Fruit fly (Drosophila melanogaster): ENCODE data around the gene CG7950.

The CG7950 gene

dm6 chr3R:30040879-30041278 is 15.8 kb upstream of the CG7950 start:
- TF ChIP-seq Lpt (GFP tag; optimal IDR thresholded peaks at IDR 0.05) (no peak), CG16779 (tag; optimal IDR thresholded peaks at IDR 0.05) (no peak), acj6 (GFP tag; optimal IDR thresholded peaks at IDR 0.05) (no peak), CG11294 (GFP tag; IDR thresholded peaks at IDR 0.05) (no peak), CG8319 (GFP tag; optimal IDR thresholded peaks at IDR 0.05) (no peak), OdsH (GFP tag; optimal IDR thresholded peaks at IDR 0.05) (no peak), CG3032 (tag; optimal IDR thresholded peaks at IDR 0.05) (no peak)

DNA sequence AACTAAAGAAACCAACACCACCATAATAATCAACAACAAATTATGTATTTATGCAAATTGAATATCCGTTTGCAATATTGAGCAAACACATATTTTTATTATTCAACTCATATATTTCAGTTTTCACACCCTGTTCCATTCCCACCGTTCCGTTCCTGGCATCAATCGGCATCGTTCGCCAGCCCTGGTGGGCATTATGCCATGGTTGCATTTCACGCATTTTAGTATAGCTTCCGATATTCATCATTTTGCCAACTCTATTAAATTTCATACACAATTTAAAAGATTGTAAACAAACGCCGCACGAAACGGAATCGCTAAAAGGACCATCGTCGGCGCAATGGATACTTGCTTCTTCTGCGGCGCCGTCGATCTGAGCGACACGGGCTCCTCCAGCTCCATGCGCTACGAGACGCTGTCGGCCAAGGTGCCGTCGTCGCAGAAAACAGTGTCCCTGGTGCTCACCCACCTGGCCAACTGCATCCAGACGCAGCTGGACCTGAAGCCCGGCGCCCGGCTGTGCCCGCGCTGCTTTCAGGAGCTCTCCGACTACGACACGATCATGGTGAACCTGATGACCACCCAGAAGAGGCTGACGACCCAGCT is 13.4 kb upstream of the CG7950 start, which contains the start of gene Sry-delta:
Sry-delta (plus strand) TSS at position 203 of the 606 bp plus-strand sequence.
- TF ChIP-seq Eip93F (GFP tag; optimal IDR thresholded peaks at IDR 0.05) (no peak), OdsH (GFP tag; optimal IDR thresholded peaks at IDR 0.05) (no peak), Sox15 (GFP tag; optimal IDR thresholded peaks at IDR 0.05) (peak; percentile 39), CG15336 (GFP tag; IDR thresholded peaks at IDR 0.05) (no peak), acj6 (GFP tag; optimal IDR thresholded peaks at IDR 0.05) (no peak), Ets96B (tag; optimal IDR thresholded peaks at IDR 0.05) (no peak), CG32006 (GFP tag; optimal IDR thresholded peaks at IDR 0.05) (no peak), CG6808 (GFP tag; optimal IDR thresholded peaks at IDR 0.05) (no peak), Met (GFP tag; optimal IDR thresholded peaks at IDR 0.05) (no peak), CG11762 (GFP tag; optimal IDR thresholded peaks at IDR 0.05; ENCODE audit: insufficient read depth) (peak; percentile 8), CG3032 (tag; optimal IDR thresholded peaks at IDR 0.05) (peak; percentile 68), CG8319 (GFP tag; optimal IDR thresholded peaks at IDR 0.05) (no peak), Hr38 (GFP tag; optimal IDR thresholded peaks at IDR 0.05) (no peak), cyc (GFP tag; optimal IDR thresholded peaks at IDR 0.05) (peak; percentile 78), Gug (GFP tag; IDR thresholded peaks at IDR 0.05) (peak; percentile 46), vri (GFP tag; optimal IDR thresholded peaks at IDR 0.05) (no peak), CG6276 (GFP tag; optimal IDR thresholded peaks at IDR 0.05) (no peak), spab (GFP tag; optimal IDR thresholded peaks at IDR 0.05) (no peak), CG11294 (GFP tag; IDR thresholded peaks at IDR 0.05) (no peak), CG3919 (GFP tag; optimal IDR thresholded peaks at IDR 0.05) (no peak), CG7368 (GFP tag; optimal IDR thresholded peaks at IDR 0.05) (no peak), lz (GFP tag; optimal IDR thresholded peaks at IDR 0.05) (peak; percentile 79), CG31627 (GFP tag; optimal IDR thresholded peaks at IDR 0.05) (peak; percentile 84), CG8632 (GFP tag; optimal IDR thresholded peaks at IDR 0.05) (no peak), dsx (GFP tag; optimal IDR thresholded peaks at IDR 0.05; ENCODE audit: poor library complexity, severe bottlenecking) (peak; percentile 41), Eip75B (GFP tag; optimal IDR thresholded peaks at IDR 0.05) (no peak), esn (GFP tag; optimal IDR thresholded peaks at IDR 0.05) (peak; percentile 79), CG6854 (GFP tag; optimal IDR thresholded peaks at IDR 0.05) (peak; percentile 57), Eip78C (GFP tag) (peak; percentile 21), topi (GFP tag; optimal IDR thresholded peaks at IDR 0.05) (no peak), Ets21C (GFP tag; optimal IDR thresholded peaks at IDR 0.05) (no peak), Hr4 (GFP tag; optimal IDR thresholded peaks at IDR 0.05) (no peak), fd85E (GFP tag; optimal IDR thresholded peaks at IDR 0.05) (no peak), Hr39 (GFP tag; optimal IDR thresholded peaks at IDR 0.05) (peak; percentile 81), net (GFP tag; optimal IDR thresholded peaks at IDR 0.05) (no peak), Sox14 (GFP tag; optimal IDR thresholded peaks at IDR 0.05) (no peak), CG6163 (GFP tag; IDR thresholded peaks at IDR 0.05) (peak; percentile 77), CG10669 (GFP tag; optimal IDR thresholded peaks at IDR 0.05) (no peak), pdm3 (GFP tag; optimal IDR thresholded peaks at IDR 0.05) (no peak), Sox102F (GFP tag; optimal IDR thresholded peaks at IDR 0.05) (no peak), salr (GFP tag; optimal IDR thresholded peaks at IDR 0.05) (peak in 1 of 2 experiments; percentile 46), Smox (GFP tag; optimal IDR thresholded peaks at IDR 0.05) (no peak), eg (GFP tag; IDR thresholded peaks at IDR 0.05) (peak; percentile 41; the same call in 1 of the 3 replicates), CG8119 (GFP tag; IDR thresholded peaks at IDR 0.05) (no peak), CG10631 (GFP tag; optimal IDR thresholded peaks at IDR 0.05) (no peak), achi (GFP tag; optimal IDR thresholded peaks at IDR 0.05) (no peak), dac (GFP tag; optimal IDR thresholded peaks at IDR 0.05) (no peak), CG6792 (GFP tag; optimal IDR thresholded peaks at IDR 0.05) (peak; percentile 44)
